Worm (Caenorhabditis elegans) whole organism, L2 larva: ENCODE measurements around the gene F11A5.5.

Experiments used
- elt-1 ChIP-seq: fragments of 150-350 bp; optimal IDR thresholded peaks from 2 replicates; lab custom pipeline; 2014; ENCODE audit warnings: missing biosample characterization, missing genetic modification characterization
- lsy-2 ChIP-seq, 2 experiments: fragments of 150-350 bp in 1 of 2; sonication (generic microtip) in 1 of 2; optimal IDR thresholded peaks; 2 replicates each; lab custom pipeline; 2014 to 2017; ENCODE audit warnings: missing biosample characterization in 2 of 2, missing genetic modification characterization in 2 of 2
- mdl-1 ChIP-seq, 2 experiments: fragments of 150-350 bp in 1 of 2; sonication (generic microtip) in 1 of 2; optimal IDR thresholded peaks; 2 replicates each; lab custom pipeline; 2017; ENCODE audit warnings: missing biosample characterization in 2 of 2, missing genetic modification characterization in 2 of 2
- unc-39 ChIP-seq: fragments of 150-350 bp; optimal IDR thresholded peaks from 2 replicates; lab custom pipeline; 2014; ENCODE audit warnings: missing biosample characterization, missing genetic modification characterization
- zag-1 ChIP-seq: fragments of 150-350 bp; optimal IDR thresholded peaks from 2 replicates; lab custom pipeline; 2014; ENCODE audit warnings: missing biosample characterization, missing genetic modification characterization

DNA sequence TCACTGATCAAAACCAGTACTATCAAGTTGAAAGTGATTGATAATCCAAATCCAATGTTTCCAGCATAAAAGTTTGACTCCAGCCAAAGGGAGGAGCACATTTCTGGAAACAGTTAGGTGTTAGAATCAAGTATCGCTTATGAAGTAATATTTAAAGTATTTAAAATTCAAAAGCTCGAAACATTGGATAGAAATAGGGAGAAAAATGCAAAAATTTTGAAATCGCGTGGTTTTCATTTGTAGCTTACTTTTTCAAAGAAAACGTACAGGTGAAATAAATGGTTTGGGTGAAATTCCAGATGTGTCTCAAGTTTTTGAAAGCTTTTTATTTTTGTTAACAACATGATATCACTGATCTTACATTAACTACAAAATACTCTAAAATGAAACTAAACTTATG lies 29.1 kb upstream of the F11A5.5 start, which contains the start of gene str-111:
- TF ChIP-seq unc-39 (tag; lab: Kevin White, UChicago) (no peak), lsy-2 (tag; optimal IDR thresholded peaks at IDR 0.05; lab: Kevin White, UChicago) (no peak), zag-1 (tag; lab: Kevin White, UChicago) (no peak), elt-1 (tag; lab: Kevin White, UChicago) (no peak), mdl-1 (tag; optimal IDR thresholded peaks at IDR 0.05; lab: Kevin White, UChicago) (no peak)
